Fruit fly (Drosophila melanogaster): ENCODE data around the gene CG11262.

The CG11262 gene

dm6 chr3L:13044335-13044814, 49.4 kb downstream of the CG11262 start, which contains the start of gene Syx13 (continued):
- TF ChIP-seq Gsc (GFP tag; IDR thresholded peaks at IDR 0.05) (no peak), ase (GFP tag; IDR thresholded peaks at IDR 0.05) (no peak), maf-S (GFP tag; optimal IDR thresholded peaks at IDR 0.05) (no peak), sd (tag; optimal IDR thresholded peaks at IDR 0.05) (peak; percentile 86), ewg (GFP tag; optimal IDR thresholded peaks at IDR 0.05) (peak; percentile 12), Hr78 (GFP tag; optimal IDR thresholded peaks at IDR 0.05) (peak in 1 of 2 experiments; percentile 1), CG32532 (GFP tag; IDR thresholded peaks at IDR 0.05) (0 out of 2 replicates have a peak, but pooled peaks have one; percentile 17), grau (tag; optimal IDR thresholded peaks at IDR 0.05) (peak; percentile 29), CG17385 (GFP tag; optimal IDR thresholded peaks at IDR 0.05) (peak; percentile 68), dimm (GFP tag; IDR thresholded peaks at IDR 0.05) (no peak), CG2116 (GFP tag; optimal IDR thresholded peaks at IDR 0.05) (peak; percentile 75), Fer1 (GFP tag; optimal IDR thresholded peaks at IDR 0.05) (peak; percentile 70), Taf1 (GFP tag; IDR thresholded peaks at IDR 0.05) (no peak), sens (GFP tag) (peak; percentile 25), chm (GFP tag; IDR thresholded peaks at IDR 0.05) (0 out of 2 replicates have a peak, but pooled peaks have one; percentile 41), unc-4 (GFP tag; IDR thresholded peaks at IDR 0.05; ENCODE audit: partially characterized antibody) (peak; percentile 78), CG8924 (tag; optimal IDR thresholded peaks at IDR 0.05) (peak; percentile 21), onecut (GFP tag; IDR thresholded peaks at IDR 0.05) (peak; percentile 62), schlank (tag; optimal IDR thresholded peaks at IDR 0.05) (no peak), slp2 (GFP tag; optimal IDR thresholded peaks at IDR 0.05) (no peak), CG10147 (GFP tag; optimal IDR thresholded peaks at IDR 0.05) (peak; percentile 55), nmo (GFP tag; optimal IDR thresholded peaks at IDR 0.05) (peak; percentile 35), CG9437 (GFP tag; optimal IDR thresholded peaks at IDR 0.05) (no peak), pho (GFP tag; optimal IDR thresholded peaks at IDR 0.05) (no peak), CG4617 (GFP tag; optimal IDR thresholded peaks at IDR 0.05; ENCODE audit: borderline replicate concordance) (peak; percentile 84), CG14710 (tag; optimal IDR thresholded peaks at IDR 0.05) (peak; percentile 44), Sox102F (GFP tag; optimal IDR thresholded peaks at IDR 0.05) (no peak), Kr (GFP tag; optimal IDR thresholded peaks at IDR 0.05) (no peak), CG2129 (GFP tag; IDR thresholded peaks at IDR 0.05; ENCODE audit: partially characterized antibody) (0 out of 2 replicates have a peak, but pooled peaks have one; percentile 30), lola (GFP tag; optimal IDR thresholded peaks at IDR 0.05) (no peak), her (GFP tag; optimal IDR thresholded peaks at IDR 0.05) (no peak), CG7963 (GFP tag; IDR thresholded peaks at IDR 0.05; ENCODE audit: partially characterized antibody) (peak; percentile 51; the same call in 1 of the 3 replicates), Adf1 (GFP tag; IDR thresholded peaks at IDR 0.05) (peak; percentile 78), HLH3B (GFP tag; IDR thresholded peaks at IDR 0.05) (no peak), Gug (GFP tag; IDR thresholded peaks at IDR 0.05) (no peak), CG9609 (GFP tag; optimal IDR thresholded peaks at IDR 0.05) (no peak), CG6272 (GFP tag; IDR thresholded peaks at IDR 0.05) (0 out of 2 replicates have a peak, but pooled peaks have one; percentile 18), CG33557 (GFP tag; optimal IDR thresholded peaks at IDR 0.05) (peak; percentile 1)

- TF ChIP-seq CG7928 (GFP tag; optimal IDR thresholded peaks at IDR 0.05): no peak
- no peak for TF ChIP-seq grn (GFP tag; optimal IDR thresholded peaks at IDR 0.05)
- TF ChIP-seq CHES-1-like (GFP tag; optimal IDR thresholded peaks at IDR 0.05): no peak
- peak; percentile 73 for TF ChIP-seq BEAF-32 (GFP tag; optimal IDR thresholded peaks at IDR 0.05)
- TF ChIP-seq Lhr (GFP tag; optimal IDR thresholded peaks at IDR 0.05): no peak
- no peak for TF ChIP-seq tx (GFP tag; optimal IDR thresholded peaks at IDR 0.05)
- TF ChIP-seq MESR4 (GFP tag; optimal IDR thresholded peaks at IDR 0.05): peak; percentile 58
- TF ChIP-seq CG10543 (GFP tag; optimal IDR thresholded peaks at IDR 0.05): no peak
- TF ChIP-seq ERR (GFP tag; optimal IDR thresholded peaks at IDR 0.05): no peak
- peak; percentile 6 for TF ChIP-seq CG18262 (tag; optimal IDR thresholded peaks at IDR 0.05)
- peak; percentile 5 for TF ChIP-seq gfzf (GFP tag; optimal IDR thresholded peaks at IDR 0.05)
- peak; percentile 60; the same call in 1 of the 2 replicates for TF ChIP-seq hbn (GFP tag; IDR thresholded peaks at IDR 0.05; ENCODE audit: partially characterized antibody)
- no peak for TF ChIP-seq tll (GFP tag; optimal IDR thresholded peaks at IDR 0.05)
These were observed 51.8 kb downstream of the CG11262 start, which contains the start of gene CG11279 for dm6 chr3L:13046758-13047157. Gene CG11279 (plus strand): TSS chr3L:13046977.

All from whole organism, embryonic.